Worm (Caenorhabditis elegans) whole organism, L3 larva: ENCODE data around the gene C14B9.10.
A peak's percentile ranks its signal among the peaks of the same experiment; 100 is the strongest.

ENCODE experiments used
- R02D3.7 ChIP-seq: fragments of 150-350 bp; optimal IDR thresholded peaks from 2 replicates; lab custom pipeline; 2014; ENCODE audit warnings: missing biosample characterization, missing genetic modification characterization
- ZK546.5 ChIP-seq: sonication (generic microtip); optimal IDR thresholded peaks from 2 replicates; lab custom pipeline; 2017; ENCODE audit warnings: missing biosample characterization, missing genetic modification characterization
- aly-2 ChIP-seq: fragments of 150-350 bp; optimal IDR thresholded peaks from 2 replicates; lab custom pipeline; 2014; ENCODE audit warnings: missing biosample characterization, missing genetic modification characterization
- ceh-16 ChIP-seq: sonication (generic microtip); optimal IDR thresholded peaks from 2 replicates; lab custom pipeline; 2017; ENCODE audit warnings: missing biosample characterization, missing genetic modification characterization
- ceh-28 ChIP-seq: fragments of 150-350 bp; optimal IDR thresholded peaks from 2 replicates; lab custom pipeline; 2014; ENCODE audit warnings: missing biosample characterization, missing genetic modification reagents, missing genetic modification characterization
- daf-12 ChIP-seq: fragments of 150-350 bp; optimal IDR thresholded peaks from 2 replicates; lab custom pipeline; 2014; ENCODE audit warnings: missing biosample characterization, missing genetic modification reagents, missing genetic modification characterization
- egl-27 ChIP-seq: sonication (generic microtip); optimal IDR thresholded peaks from 4 replicates; lab custom pipeline; 2017; ENCODE audit warnings: missing biosample characterization, missing genetic modification reagents, missing genetic modification characterization
- egl-5 ChIP-seq: fragments of 150-350 bp; optimal IDR thresholded peaks from 2 replicates; lab custom pipeline; 2017; ENCODE audit warnings: missing biosample characterization, missing genetic modification reagents, missing genetic modification characterization, inconsistent platforms
- elt-1 ChIP-seq: fragments of 150-350 bp; optimal IDR thresholded peaks from 2 replicates; lab custom pipeline; 2014; ENCODE audit warnings: missing biosample characterization, missing genetic modification characterization
- elt-2 ChIP-seq: sonication (generic microtip); optimal IDR thresholded peaks from 2 replicates; lab custom pipeline; 2016; ENCODE audit warnings: missing genetic modification reagents, mild to moderate bottlenecking, missing genetic modification characterization, missing compliant biosample characterization
- fkh-2 ChIP-seq: fragments of 150-350 bp; optimal IDR thresholded peaks from 2 replicates; lab custom pipeline; 2014; ENCODE audit warnings: missing biosample characterization, missing genetic modification reagents, missing genetic modification characterization
- fos-1 ChIP-seq: fragments of 150-350 bp; optimal IDR thresholded peaks from 2 replicates; lab custom pipeline; 2014; ENCODE audit warnings: missing biosample characterization, missing genetic modification characterization
- hmg-11 ChIP-seq: sonication (generic microtip); optimal IDR thresholded peaks from 2 replicates; lab custom pipeline; 2016; ENCODE audit warnings: missing genetic modification characterization, missing compliant biosample characterization
- jun-1 ChIP-seq: fragments of 150-350 bp; optimal IDR thresholded peaks from 2 replicates; lab custom pipeline; 2014; ENCODE audit warnings: missing biosample characterization, missing genetic modification reagents, missing genetic modification characterization
- lin-15B ChIP-seq: fragments of 150-350 bp; optimal IDR thresholded peaks from 2 replicates; lab custom pipeline; 2014; ENCODE audit warnings: missing biosample characterization, missing genetic modification characterization
- lin-39 ChIP-seq: fragments of 150-350 bp; optimal IDR thresholded peaks from 2 replicates; lab custom pipeline; 2018; ENCODE audit warnings: missing biosample characterization, missing genetic modification reagents, missing genetic modification characterization
- lsy-12 ChIP-seq: sonication (generic microtip); optimal IDR thresholded peaks from 2 replicates; lab custom pipeline; 2016; ENCODE audit warnings: mild to moderate bottlenecking, missing genetic modification characterization, missing compliant biosample characterization
- mdl-1 ChIP-seq: fragments of 150-350 bp; optimal IDR thresholded peaks from 2 replicates; lab custom pipeline; 2014; ENCODE audit warnings: missing biosample characterization, missing genetic modification characterization
- nfya-1 ChIP-seq: sonication (generic microtip); optimal IDR thresholded peaks from 2 replicates; lab custom pipeline; 2017; ENCODE audit warnings: missing genetic modification characterization, mild to moderate bottlenecking, missing compliant biosample characterization, antibody characterized with exemption, moderate library complexity; ENCODE audit not compliant: insufficient read depth
- nhr-23 ChIP-seq: fragments of 150-350 bp; optimal IDR thresholded peaks from 2 replicates; lab custom pipeline; 2014; ENCODE audit warnings: missing biosample characterization, missing genetic modification reagents, missing genetic modification characterization
- nhr-237 ChIP-seq: fragments of 150-350 bp; optimal IDR thresholded peaks from 2 replicates; lab custom pipeline; 2014; ENCODE audit warnings: missing biosample characterization, missing genetic modification characterization
- nhr-25 ChIP-seq: sonication (generic microtip); optimal IDR thresholded peaks from 2 replicates; lab custom pipeline; 2017; ENCODE audit warnings: missing biosample characterization, missing genetic modification characterization
- nhr-43 ChIP-seq: sonication (generic microtip); optimal IDR thresholded peaks from 2 replicates; lab custom pipeline; 2016; ENCODE audit warnings: mild to moderate bottlenecking, missing genetic modification characterization, missing compliant biosample characterization; ENCODE audit not compliant: poor library complexity, severe bottlenecking
- nhr-77 ChIP-seq: fragments of 150-350 bp; optimal IDR thresholded peaks from 2 replicates; lab custom pipeline; 2014; ENCODE audit warnings: missing biosample characterization, missing genetic modification characterization
- pha-4 ChIP-seq: fragments of 150-350 bp; optimal IDR thresholded peaks from 2 replicates; lab custom pipeline; 2014; ENCODE audit warnings: missing biosample characterization, missing genetic modification reagents, missing genetic modification characterization
- pqm-1 ChIP-seq: fragments of 150-350 bp; optimal IDR thresholded peaks from 2 replicates; lab custom pipeline; 2017; ENCODE audit warnings: missing biosample characterization, missing genetic modification characterization, inconsistent platforms
- skn-1 ChIP-seq: fragments of 150-350 bp; optimal IDR thresholded peaks from 2 replicates; lab custom pipeline; 2014; ENCODE audit warnings: missing biosample characterization, missing genetic modification characterization
- snpc-4 ChIP-seq: fragments of 150-350 bp; optimal IDR thresholded peaks from 2 replicates; lab custom pipeline; 2014; ENCODE audit warnings: missing biosample characterization, missing genetic modification characterization
- unc-62 ChIP-seq: fragments of 150-350 bp; sonication (generic microtip); optimal IDR thresholded peaks from 4 replicates; lab custom pipeline; 2014; ENCODE audit warnings: missing biosample characterization, missing genetic modification reagents, missing genetic modification characterization
- ztf-11 ChIP-seq: fragments of 150-350 bp; optimal IDR thresholded peaks from 2 replicates; lab custom pipeline; 2014; ENCODE audit warnings: missing biosample characterization, missing genetic modification characterization
- ztf-4 ChIP-seq: fragments of 150-350 bp; optimal IDR thresholded peaks from 2 replicates; lab custom pipeline; 2014; ENCODE audit warnings: missing biosample characterization, missing genetic modification characterization

Gene C14B9.10

ce11 chrIII:8093079-8093623 is 37.5 kb upstream of the C14B9.10 start, which contains the start of gene K06H7.2:
TSS of gene K06H7.2 (plus strand) at chrIII:8093573.
- TF ChIP-seq pha-4 (tag; lab: Kevin White, UChicago) (peak; percentile 83), mdl-1 (tag; lab: Kevin White, UChicago) (no peak), lin-15B (tag; lab: Kevin White, UChicago) (peak; percentile 87), daf-12 (tag; lab: Kevin White, UChicago) (no peak), elt-2 (tag; lab: Kevin White, UChicago) (peak; percentile 25), R02D3.7 (tag; lab: Kevin White, UChicago) (no peak), unc-62 (GFP tag; lab: Kevin White, UChicago) (no peak), nfya-1 (tag; lab: Kevin White, UChicago) (peak; percentile 69), lin-39 (tag; lab: Kevin White, UChicago) (peak; percentile 71), nhr-25 (tag; lab: Kevin White, UChicago) (peak; percentile 23), egl-5 (tag; lab: Kevin White, UChicago) (peak; percentile 87), lsy-12 (tag; lab: Kevin White, UChicago) (no peak), skn-1 (tag; lab: Kevin White, UChicago) (peak; percentile 44), nhr-23 (tag; lab: Kevin White, UChicago) (peak; percentile 37), ztf-4 (tag; lab: Kevin White, UChicago) (no peak), egl-27 (tag; lab: Kevin White, UChicago) (no peak), snpc-4 (peak; percentile 68), hmg-11 (tag; lab: Kevin White, UChicago) (peak; percentile 20), fos-1 (tag; lab: Kevin White, UChicago) (no peak)

DNA sequence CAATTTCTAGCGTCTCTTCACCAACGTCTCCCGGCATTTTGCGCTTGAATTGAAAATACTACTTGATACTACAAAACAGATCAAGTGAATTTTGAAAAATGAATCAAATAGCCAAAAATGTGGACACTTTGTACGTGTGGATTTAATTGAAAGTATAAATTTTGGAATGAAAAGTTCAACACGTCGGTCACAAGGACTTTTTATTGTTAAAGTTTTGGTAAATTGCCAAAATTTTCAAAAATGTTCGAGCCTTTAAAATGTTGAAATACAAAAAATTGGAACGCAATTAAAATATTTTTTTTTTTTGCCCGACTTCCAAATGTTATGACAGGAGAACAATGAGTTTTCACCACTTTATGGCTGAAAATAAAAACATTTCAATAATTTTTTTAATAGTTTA is 32.5 kb upstream of the C14B9.10 start, which contains the start of gene K06H7.8:
K06H7.8 (minus strand) TSS at position 101 of the 400 bp plus-strand sequence.
- TF ChIP-seq unc-62 (GFP tag; lab: Kevin White, UChicago) (no peak), nfya-1 (tag; lab: Kevin White, UChicago) (no peak), lin-39 (tag; lab: Kevin White, UChicago) (no peak), mdl-1 (tag; lab: Kevin White, UChicago) (no peak), hmg-11 (tag; lab: Kevin White, UChicago) (no peak), nhr-25 (tag; lab: Kevin White, UChicago) (no peak), lsy-12 (tag; lab: Kevin White, UChicago) (no peak), pha-4 (tag; lab: Kevin White, UChicago) (no peak), elt-1 (no peak), fkh-2 (tag; lab: Kevin White, UChicago) (no peak), nhr-237 (tag; lab: Kevin White, UChicago) (no peak), aly-2 (tag; lab: Kevin White, UChicago) (no peak)
- TF ChIP-seq, all 47 proteins: peak for 0

DNA sequence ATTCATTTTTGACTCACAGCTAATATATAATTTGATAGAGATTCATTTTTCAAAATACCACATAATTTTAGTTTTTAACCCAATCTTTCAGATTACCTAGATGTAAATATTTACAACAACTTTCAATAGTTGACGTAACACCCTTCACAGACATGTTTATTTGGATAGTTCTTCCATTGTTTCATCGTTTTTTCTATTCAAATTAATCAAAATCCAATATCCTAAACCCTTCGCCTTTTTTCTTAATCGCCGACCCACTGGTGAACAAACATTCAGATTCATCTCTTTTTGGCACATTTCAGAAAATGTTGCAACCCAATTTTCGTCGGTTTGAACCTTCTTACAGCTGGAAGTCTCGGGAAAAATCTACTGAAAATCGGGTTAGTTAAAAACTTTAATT is 31.6 kb upstream of the C14B9.10 start, which contains the start of gene K06H7.1:
K06H7.1 (plus strand) TSS at position 301 of the 400 bp plus-strand sequence.
- TF ChIP-seq nhr-25 (tag; lab: Kevin White, UChicago) (no peak), R02D3.7 (tag; lab: Kevin White, UChicago) (no peak), daf-12 (tag; lab: Kevin White, UChicago) (no peak), fkh-2 (tag; lab: Kevin White, UChicago) (no peak), ztf-11 (tag; lab: Kevin White, UChicago) (no peak), lin-39 (tag; lab: Kevin White, UChicago) (no peak), skn-1 (tag; lab: Kevin White, UChicago) (no peak), aly-2 (tag; lab: Kevin White, UChicago) (no peak), unc-62 (GFP tag; lab: Kevin White, UChicago) (no peak), ceh-16 (tag; lab: Kevin White, UChicago) (no peak), ZK546.5 (no peak), nhr-43 (tag; lab: Kevin White, UChicago) (no peak), jun-1 (tag; lab: Kevin White, UChicago) (no peak), nhr-77 (tag; lab: Kevin White, UChicago) (no peak)
- TF ChIP-seq, all 47 proteins: peak for 0

- no peak for TF ChIP-seq ceh-28 (tag; lab: Kevin White, UChicago)
- TF ChIP-seq pha-4 (tag; lab: Kevin White, UChicago): peak; percentile 63
- TF ChIP-seq hmg-11 (tag; lab: Kevin White, UChicago): peak; percentile 27
- no peak for TF ChIP-seq skn-1 (tag; lab: Kevin White, UChicago)
- no peak for TF ChIP-seq pqm-1 (tag; lab: Kevin White, UChicago)
- peak; percentile 59 for TF ChIP-seq nfya-1 (tag; lab: Kevin White, UChicago)
- peak; percentile 62 for TF ChIP-seq lin-39 (tag; lab: Kevin White, UChicago)
- peak; percentile 15 for TF ChIP-seq nhr-25 (tag; lab: Kevin White, UChicago)
- peak; percentile 54 for TF ChIP-seq lin-15B (tag; lab: Kevin White, UChicago)
- peak; percentile 84 for TF ChIP-seq R02D3.7 (tag; lab: Kevin White, UChicago)
Measured at ce11 chrIII:8100960-8101359, 29.7 kb upstream of the C14B9.10 start, which contains the start of gene plk-1. TSS of gene plk-1 (plus strand) at chrIII:8101348.
